Worm (Caenorhabditis elegans): ENCODE measurements around the gene F40G12.7.

ce11 chrV:14243904-14244303 lies 30.5 kb upstream of the F40G12.7 start, which contains the start of gene sre-7:
- TF ChIP-seq unc-62 (GFP tag; optimal IDR thresholded peaks at IDR 0.05) = no peak
- TF ChIP-seq akir-1 (GFP tag; optimal IDR thresholded peaks at IDR 0.05) = no peak
- TF ChIP-seq F55B11.4 (tag; optimal IDR thresholded peaks at IDR 0.05; ENCODE audit: borderline replicate concordance, insufficient read depth) = no peak
- no peak for TF ChIP-seq lir-1 (GFP tag; conservative IDR thresholded peaks at IDR 0.05)
- no peak for TF ChIP-seq nhr-27 (tag; optimal IDR thresholded peaks at IDR 0.05)
- TF ChIP-seq nfya-2 (GFP tag; IDR thresholded peaks at IDR 0.05) = no peak
- TF ChIP-seq F10E7.11 (tag; optimal IDR thresholded peaks at IDR 0.05) = no peak
- TF ChIP-seq ceh-58 (GFP tag; IDR thresholded peaks at IDR 0.05) = no peak
- TF ChIP-seq F49E8.2 (tag; optimal IDR thresholded peaks at IDR 0.05; ENCODE audit: insufficient read depth) = no peak
- TF ChIP-seq xnd-1 (tag; optimal IDR thresholded peaks at IDR 0.05) = no peak
